Worm (Caenorhabditis elegans) whole organism, L4 larva: ENCODE measurements around the gene prp-38.

Experiments
- F44E2.7 ChIP-seq: fragments of 200-800 bp; sonication (Bioruptor generic); IDR thresholded peaks from 2 replicates; pipeline ENCODE4 v2.1.2; 2022; ENCODE audit warnings: missing genetic modification characterization, missing compliant biosample characterization
- ces-1 ChIP-seq: fragments of 150-350 bp; sonication (generic microtip); optimal IDR thresholded peaks from 4 replicates; lab custom pipeline; 2014; ENCODE audit warnings: missing biosample characterization, missing genetic modification reagents, missing genetic modification characterization
- daf-12 ChIP-seq: fragments of 150-350 bp; optimal IDR thresholded peaks from 2 replicates; lab custom pipeline; 2014; ENCODE audit warnings: missing biosample characterization, missing genetic modification reagents, missing genetic modification characterization
- hlh-11 ChIP-seq: fragments of 200-800 bp; sonication (Bioruptor generic); optimal IDR thresholded peaks from 2 replicates; lab custom pipeline; 2018; ENCODE audit warnings: mild to moderate bottlenecking, missing genetic modification characterization, missing compliant biosample characterization
- lsy-2 ChIP-seq, 2 experiments: fragments of 150-350 bp in 1 of 2; sonication (generic microtip) in 1 of 2; optimal IDR thresholded peaks; 2 replicates each; lab custom pipeline; 2014 to 2017; ENCODE audit warnings: missing biosample characterization in 2 of 2, missing genetic modification characterization in 2 of 2
- mdl-1 ChIP-seq, 2 experiments: fragments of 150-350 bp in 1 of 2; sonication (generic microtip) in 1 of 2; optimal IDR thresholded peaks; 2 replicates each; lab custom pipeline; 2014 to 2017; ENCODE audit warnings: missing biosample characterization in 2 of 2, missing genetic modification characterization in 2 of 2
- pha-4 ChIP-seq, 2 experiments: fragments of 150-350 bp in 1 of 2; fragments of 200-800 bp in 1 of 2; sonication (Bioruptor generic) in 1 of 2; IDR thresholded peaks in 1 of 2; optimal IDR thresholded peaks in 1 of 2; 2 replicates each; pipeline versions ENCODE4 v1.3.6 to Lab custom; 2014 to 2022; ENCODE audit warnings: missing genetic modification characterization in 2 of 2, missing genetic modification reagents in 2 of 2, missing biosample characterization in 1 of 2, missing compliant biosample characterization in 1 of 2
- set-16 ChIP-seq: fragments of 200-800 bp; sonication (Bioruptor generic); IDR thresholded peaks from 2 replicates; pipeline ENCODE4 v1.3.6; 2022; ENCODE audit warnings: missing genetic modification reagents, missing genetic modification characterization, missing compliant biosample characterization
- tra-1 ChIP-seq: fragments of 200-800 bp; sonication (Bioruptor generic); IDR thresholded peaks from 2 replicates; pipeline ENCODE4 v1.3.6; 2022; ENCODE audit warnings: missing genetic modification reagents, missing genetic modification characterization, missing compliant biosample characterization
- zag-1 ChIP-seq: fragments of 150-350 bp; optimal IDR thresholded peaks from 2 replicates; lab custom pipeline; 2014; ENCODE audit warnings: missing biosample characterization, missing genetic modification characterization

ce11 chrV:10760839-10761238, 45.0 kb downstream of the prp-38 start:
- TF ChIP-seq set-16 (GFP tag; lab: Robert Waterston, UW), result no peak
- no peak for TF ChIP-seq tra-1 (GFP tag; lab: Robert Waterston, UW)
- no peak for TF ChIP-seq lsy-2 (tag; optimal IDR thresholded peaks at IDR 0.05; lab: Kevin White, UChicago)
- no peak for TF ChIP-seq zag-1 (tag; lab: Kevin White, UChicago)
- no peak for TF ChIP-seq pha-4 (GFP tag; IDR thresholded peaks at IDR 0.05; lab: Robert Waterston, UW)
- no peak for TF ChIP-seq pha-4 (tag; optimal IDR thresholded peaks at IDR 0.05; lab: Kevin White, UChicago)
- TF ChIP-seq F44E2.7 (GFP tag; lab: Robert Waterston, UW), result no peak
- no peak for TF ChIP-seq hlh-11 (tag; lab: Kevin White, UChicago)
- TF ChIP-seq ces-1, result no peak
- TF ChIP-seq daf-12 (tag; lab: Kevin White, UChicago), result no peak
- no peak for TF ChIP-seq mdl-1 (tag; optimal IDR thresholded peaks at IDR 0.05; lab: Kevin White, UChicago)
